Worm (Caenorhabditis elegans) whole organism, L2 larva: ENCODE data around the gene fbxb-65.

Experiments
- C34F6.9 ChIP-seq: fragments of 150-350 bp; optimal IDR thresholded peaks from 2 replicates; lab custom pipeline; 2014; ENCODE audit warnings: missing biosample characterization, missing genetic modification characterization
- F13H6.1 ChIP-seq: sonication (generic microtip); optimal IDR thresholded peaks from 2 replicates; lab custom pipeline; 2016; ENCODE audit warnings: missing genetic modification characterization, missing compliant biosample characterization
- R02D3.7 ChIP-seq: fragments of 150-350 bp; optimal IDR thresholded peaks from 2 replicates; lab custom pipeline; 2014; ENCODE audit warnings: missing biosample characterization, missing genetic modification characterization
- Y55F3AM.14 ChIP-seq: fragments of 200-800 bp; sonication (Bioruptor generic); optimal IDR thresholded peaks from 2 replicates; lab custom pipeline; 2018; ENCODE audit warnings: mild to moderate bottlenecking, missing genetic modification characterization, missing compliant biosample characterization
- ZK546.5 ChIP-seq: sonication (generic microtip); optimal IDR thresholded peaks from 2 replicates; lab custom pipeline; 2017; ENCODE audit warnings: missing biosample characterization, missing genetic modification characterization
- alr-1 ChIP-seq: fragments of 150-350 bp; optimal IDR thresholded peaks from 2 replicates; lab custom pipeline; 2014; ENCODE audit warnings: missing biosample characterization, missing genetic modification characterization
- aly-2 ChIP-seq: fragments of 150-350 bp; optimal IDR thresholded peaks from 2 replicates; lab custom pipeline; 2014; ENCODE audit warnings: missing biosample characterization, missing genetic modification characterization
- ama-1 ChIP-seq: fragments of 150-350 bp; optimal IDR thresholded peaks from 2 replicates; lab custom pipeline; 2018; ENCODE audit warnings: inconsistent platforms
- blmp-1 ChIP-seq: sonication (generic microtip); optimal IDR thresholded peaks from 2 replicates; lab custom pipeline; 2017; ENCODE audit warnings: missing genetic modification characterization, mild to moderate bottlenecking, missing compliant biosample characterization, antibody characterized with exemption, moderate library complexity; ENCODE audit not compliant: insufficient read depth
- ceh-82 ChIP-seq: fragments of 150-350 bp; optimal IDR thresholded peaks from 2 replicates; lab custom pipeline; 2014; ENCODE audit warnings: missing biosample characterization, missing genetic modification characterization
- crh-2 ChIP-seq: sonication (generic microtip); optimal IDR thresholded peaks from 2 replicates; lab custom pipeline; 2017; ENCODE audit warnings: missing biosample characterization, missing genetic modification characterization
- dmd-4 ChIP-seq: sonication (generic microtip); optimal IDR thresholded peaks from 2 replicates; lab custom pipeline; 2017; ENCODE audit warnings: missing biosample characterization, missing genetic modification characterization
- elt-1 ChIP-seq: fragments of 150-350 bp; optimal IDR thresholded peaks from 2 replicates; lab custom pipeline; 2014; ENCODE audit warnings: missing biosample characterization, missing genetic modification characterization
- elt-3 ChIP-seq: sonication (generic microtip); optimal IDR thresholded peaks from 2 replicates; lab custom pipeline; 2017; ENCODE audit warnings: missing biosample characterization, missing genetic modification characterization
- gmeb-1 ChIP-seq: fragments of 150-350 bp; optimal IDR thresholded peaks from 2 replicates; lab custom pipeline; 2014; ENCODE audit warnings: missing biosample characterization, missing genetic modification characterization
- lin-11 ChIP-seq: fragments of 150-350 bp; sonication (generic microtip); optimal IDR thresholded peaks from 2 replicates; lab custom pipeline; 2014; ENCODE audit warnings: missing biosample characterization, missing genetic modification characterization, inconsistent platforms, mixed read lengths
- lin-13 ChIP-seq: fragments of 150-350 bp; optimal IDR thresholded peaks from 2 replicates; lab custom pipeline; 2014; ENCODE audit warnings: missing biosample characterization, missing genetic modification reagents, missing genetic modification characterization
- lin-39 ChIP-seq: fragments of 150-350 bp; optimal IDR thresholded peaks from 2 replicates; lab custom pipeline; 2014; ENCODE audit warnings: missing biosample characterization, missing genetic modification reagents, missing genetic modification characterization
- mab-5 ChIP-seq: fragments of 150-350 bp; optimal IDR thresholded peaks from 2 replicates; lab custom pipeline; 2014; ENCODE audit warnings: missing biosample characterization, missing genetic modification characterization
- mbf-1 ChIP-seq: sonication (generic microtip); optimal IDR thresholded peaks from 2 replicates; lab custom pipeline; 2017; ENCODE audit warnings: missing biosample characterization, missing genetic modification characterization
- mdl-1 ChIP-seq, 2 experiments: fragments of 150-350 bp in 1 of 2; sonication (generic microtip) in 1 of 2; optimal IDR thresholded peaks; 2 replicates each; lab custom pipeline; 2017; ENCODE audit warnings: missing biosample characterization in 2 of 2, missing genetic modification characterization in 2 of 2
- nhr-10 ChIP-seq: sonication (generic microtip); optimal IDR thresholded peaks from 2 replicates; lab custom pipeline; 2017; ENCODE audit warnings: missing biosample characterization, missing genetic modification characterization
- nhr-12 ChIP-seq: fragments of 150-350 bp; optimal IDR thresholded peaks from 2 replicates; lab custom pipeline; 2014; ENCODE audit warnings: missing biosample characterization, missing genetic modification characterization
- nhr-129 ChIP-seq: fragments of 150-350 bp; optimal IDR thresholded peaks from 2 replicates; lab custom pipeline; 2014; ENCODE audit warnings: missing biosample characterization, missing genetic modification characterization
- nhr-23 ChIP-seq: fragments of 150-350 bp; optimal IDR thresholded peaks from 2 replicates; lab custom pipeline; 2014; ENCODE audit warnings: missing biosample characterization, missing genetic modification reagents, missing genetic modification characterization
- nhr-237 ChIP-seq: fragments of 150-350 bp; optimal IDR thresholded peaks from 2 replicates; lab custom pipeline; 2014; ENCODE audit warnings: missing biosample characterization, missing genetic modification characterization
- nhr-25 ChIP-seq: fragments of 150-350 bp; sonication (generic microtip); optimal IDR thresholded peaks from 3 replicates; lab custom pipeline; 2014; ENCODE audit warnings: missing biosample characterization, missing genetic modification characterization
- nhr-6 ChIP-seq: fragments of 150-350 bp; optimal IDR thresholded peaks from 2 replicates; lab custom pipeline; 2014; ENCODE audit warnings: missing biosample characterization, missing genetic modification characterization
- peb-1 ChIP-seq: fragments of 150-350 bp; optimal IDR thresholded peaks from 2 replicates; lab custom pipeline; 2014; ENCODE audit warnings: missing biosample characterization, missing genetic modification characterization
- sem-4 ChIP-seq: fragments of 150-350 bp; optimal IDR thresholded peaks from 2 replicates; lab custom pipeline; 2014; ENCODE audit warnings: missing biosample characterization, missing genetic modification reagents, missing genetic modification characterization
- sma-3 ChIP-seq: sonication (generic microtip); optimal IDR thresholded peaks from 2 replicates; lab custom pipeline; 2016; ENCODE audit warnings: missing genetic modification reagents, missing genetic modification characterization, missing compliant biosample characterization
- sma-9 ChIP-seq, 2 experiments: fragments of 150-350 bp in 1 of 2; sonication (generic microtip) in 1 of 2; optimal IDR thresholded peaks; 2 replicates each; lab custom pipeline; 2014 to 2016; ENCODE audit warnings: missing genetic modification characterization in 2 of 2, mild to moderate bottlenecking in 1 of 2, missing biosample characterization in 1 of 2, missing compliant biosample characterization in 1 of 2, missing genetic modification reagents in 1 of 2, moderate library complexity in 1 of 2
- snpc-4 ChIP-seq: fragments of 150-350 bp; optimal IDR thresholded peaks from 2 replicates; lab custom pipeline; 2014; ENCODE audit warnings: missing biosample characterization, missing genetic modification characterization
- unc-39 ChIP-seq: fragments of 150-350 bp; optimal IDR thresholded peaks from 2 replicates; lab custom pipeline; 2014; ENCODE audit warnings: missing biosample characterization, missing genetic modification characterization
- unc-55 ChIP-seq: fragments of 150-350 bp; sonication (generic microtip); optimal IDR thresholded peaks from 3 replicates; lab custom pipeline; 2014; ENCODE audit warnings: missing biosample characterization, missing genetic modification reagents, missing genetic modification characterization
- unc-62 ChIP-seq: fragments of 150-350 bp; optimal IDR thresholded peaks from 2 replicates; lab custom pipeline; 2014; ENCODE audit warnings: missing biosample characterization, missing genetic modification reagents, missing genetic modification characterization
- ztf-1 ChIP-seq: fragments of 200-800 bp; sonication (Bioruptor generic); conservative IDR thresholded peaks from 2 replicates; pipeline ENCODE4 v1.3.6; 2022; ENCODE audit warnings: missing genetic modification characterization, missing compliant biosample characterization
- ztf-11 ChIP-seq: sonication (generic microtip); optimal IDR thresholded peaks from 2 replicates; lab custom pipeline; 2017; ENCODE audit warnings: missing biosample characterization, missing genetic modification characterization
- ztf-4 ChIP-seq: fragments of 150-350 bp; optimal IDR thresholded peaks from 2 replicates; lab custom pipeline; 2014; ENCODE audit warnings: missing biosample characterization, missing genetic modification characterization

Gene fbxb-65

DNA sequence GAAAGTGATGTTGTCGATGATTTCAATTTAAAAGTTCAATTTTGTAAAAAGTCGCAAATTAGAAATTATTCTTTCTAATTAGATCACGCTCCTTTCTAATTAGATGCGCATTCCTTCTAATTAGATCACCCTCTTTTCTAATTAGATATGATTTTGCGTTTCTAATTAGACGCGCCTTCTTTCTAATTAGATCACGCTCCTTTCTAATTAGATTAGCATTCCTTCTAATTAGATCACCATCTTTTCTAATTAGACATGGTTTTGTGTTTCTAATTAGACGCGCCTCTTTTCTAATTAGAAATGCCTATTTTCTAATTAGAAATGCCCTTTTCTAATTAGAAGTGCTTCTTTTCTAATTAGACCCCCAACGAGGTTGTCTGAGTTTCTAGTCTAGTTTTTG, 27.4 kb downstream of the fbxb-65 start:
- TF ChIP-seq gmeb-1 (tag; lab: Kevin White, UChicago): no peak
- no peak for TF ChIP-seq lin-13 (GFP tag; lab: Kevin White, UChicago)
- no peak for TF ChIP-seq peb-1 (tag; lab: Kevin White, UChicago)
- no peak for TF ChIP-seq ceh-82 (tag; lab: Kevin White, UChicago)
- no peak for TF ChIP-seq nhr-10 (tag; lab: Kevin White, UChicago)
- TF ChIP-seq snpc-4 (tag; lab: Kevin White, UChicago): no peak
- TF ChIP-seq nhr-6 (tag; lab: Kevin White, UChicago): no peak
- no peak for TF ChIP-seq nhr-23 (tag; lab: Kevin White, UChicago)
- TF ChIP-seq alr-1 (tag; lab: Kevin White, UChicago): no peak
- TF ChIP-seq ztf-1 (GFP tag; lab: Robert Waterston, UW): no peak
- TF ChIP-seq ama-1 (lab: Kevin White, UChicago): no peak
- TF ChIP-seq nhr-129: no peak
- no peak for TF ChIP-seq mdl-1 (tag; optimal IDR thresholded peaks at IDR 0.05; lab: Kevin White, UChicago)
- no peak for TF ChIP-seq unc-55 (GFP tag; lab: Kevin White, UChicago)
- TF ChIP-seq sma-9 (GFP tag; optimal IDR thresholded peaks at IDR 0.05; lab: Kevin White, UChicago): no peak
- no peak for TF ChIP-seq sma-9 (tag; optimal IDR thresholded peaks at IDR 0.05; lab: Kevin White, UChicago)
- TF ChIP-seq unc-62 (GFP tag; lab: Kevin White, UChicago): no peak
- TF ChIP-seq crh-2 (tag; lab: Kevin White, UChicago): no peak
- no peak for TF ChIP-seq F13H6.1 (tag; lab: Kevin White, UChicago)

DNA sequence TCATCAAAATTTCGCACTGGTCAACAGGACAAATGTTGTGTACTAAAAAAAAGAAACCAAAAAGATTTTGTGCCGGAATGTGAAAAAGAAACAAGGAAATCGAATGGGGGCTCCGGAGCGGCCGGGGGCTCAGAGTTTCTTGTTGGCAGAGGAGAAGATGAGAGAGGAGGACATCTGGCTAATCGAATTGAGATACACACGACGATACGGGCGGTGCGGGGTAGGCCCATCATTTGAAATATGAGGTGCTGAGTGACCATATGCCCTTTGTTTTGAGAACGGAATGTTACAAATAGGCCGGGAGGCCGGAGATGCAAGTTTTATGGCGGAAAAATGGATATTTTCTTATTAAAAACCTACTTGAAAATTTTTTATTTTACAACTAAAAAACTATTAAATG, 28.7 kb downstream of the fbxb-65 start:
- TF ChIP-seq mbf-1 (tag; lab: Kevin White, UChicago) (no peak), ceh-82 (tag; lab: Kevin White, UChicago) (no peak), mab-5 (tag; lab: Kevin White, UChicago) (no peak), aly-2 (no peak), C34F6.9 (tag; lab: Kevin White, UChicago) (no peak), sma-3 (GFP tag; lab: Kevin White, UChicago) (no peak), ztf-11 (tag; lab: Kevin White, UChicago) (no peak), snpc-4 (tag; lab: Kevin White, UChicago) (no peak), ZK546.5 (no peak), nhr-6 (tag; lab: Kevin White, UChicago) (no peak), lin-13 (GFP tag; lab: Kevin White, UChicago) (no peak), lin-39 (tag; lab: Kevin White, UChicago) (no peak), blmp-1 (tag; lab: Kevin White, UChicago) (no peak), nhr-12 (tag; lab: Kevin White, UChicago) (no peak), unc-62 (GFP tag; lab: Kevin White, UChicago) (no peak), gmeb-1 (tag; lab: Kevin White, UChicago) (no peak), elt-1 (tag; lab: Kevin White, UChicago) (no peak), peb-1 (tag; lab: Kevin White, UChicago) (no peak)

DNA sequence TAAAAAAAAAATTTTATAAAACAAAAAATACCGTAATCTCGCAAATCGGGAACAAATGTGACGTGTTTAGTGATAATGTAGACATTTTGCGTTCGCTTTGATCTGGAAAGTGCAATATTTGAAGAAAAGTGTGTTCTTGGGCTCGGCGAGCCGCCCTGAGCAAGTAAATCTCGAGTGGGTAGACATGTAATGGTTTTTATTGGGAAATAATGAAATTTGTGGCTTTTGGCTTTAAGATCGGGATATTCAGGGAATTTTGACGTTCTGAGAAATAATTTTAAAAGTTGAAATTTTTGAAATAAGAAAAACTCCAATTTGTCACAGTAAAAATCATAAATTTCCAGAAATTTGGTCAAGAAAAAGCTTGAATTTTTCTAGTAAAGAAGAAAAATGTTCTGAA, 33.2 kb downstream of the fbxb-65 start, which contains the start of gene C14B4.2:
Gene C14B4.2, minus strand, starts transcription at position 101 of the 400 bp plus-strand sequence.
- TF ChIP-seq gmeb-1 (tag; lab: Kevin White, UChicago) (no peak), nhr-129 (no peak), nhr-25 (tag; lab: Kevin White, UChicago) (no peak), unc-39 (tag; lab: Kevin White, UChicago) (no peak), aly-2 (no peak), nhr-237 (tag; lab: Kevin White, UChicago) (no peak), snpc-4 (tag; lab: Kevin White, UChicago) (no peak), F13H6.1 (tag; lab: Kevin White, UChicago) (no peak), sma-3 (GFP tag; lab: Kevin White, UChicago) (no peak), elt-3 (tag; lab: Kevin White, UChicago) (no peak), dmd-4 (no peak), unc-62 (GFP tag; lab: Kevin White, UChicago) (no peak), crh-2 (tag; lab: Kevin White, UChicago) (no peak), alr-1 (tag; lab: Kevin White, UChicago) (no peak)

DNA sequence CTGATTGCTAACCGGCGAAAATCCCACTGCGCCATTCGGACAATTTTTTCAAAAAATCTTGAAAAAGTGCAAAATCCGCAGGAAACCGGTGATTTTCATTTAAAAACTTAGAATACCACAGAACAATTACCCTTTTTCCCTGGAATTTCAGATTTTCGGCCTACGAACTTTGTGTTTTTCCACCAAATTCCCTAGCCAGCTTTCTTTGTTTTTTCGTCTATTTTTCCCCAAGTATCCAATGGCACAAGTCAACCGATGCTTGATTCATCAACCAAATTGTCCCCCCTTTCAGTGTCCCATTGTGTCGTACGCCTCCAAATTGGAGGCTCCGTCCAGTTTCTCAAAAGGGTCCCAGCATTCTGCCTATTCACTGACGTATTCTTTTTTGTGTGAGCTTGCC, 40.8 kb downstream of the fbxb-65 start, which contains the start of gene Y43F8A.1:
Gene Y43F8A.1, plus strand, starts transcription at position 301 of the 400 bp plus-strand sequence.
- TF ChIP-seq sma-9 (GFP tag; optimal IDR thresholded peaks at IDR 0.05; lab: Kevin White, UChicago): no peak
- no peak for TF ChIP-seq sma-9 (tag; optimal IDR thresholded peaks at IDR 0.05; lab: Kevin White, UChicago)
- no peak for TF ChIP-seq mdl-1 (tag; optimal IDR thresholded peaks at IDR 0.05; lab: Kevin White, UChicago)
- no peak for TF ChIP-seq nhr-23 (tag; lab: Kevin White, UChicago)
- no peak for TF ChIP-seq crh-2 (tag; lab: Kevin White, UChicago)
- TF ChIP-seq R02D3.7 (tag; lab: Kevin White, UChicago): no peak
- no peak for TF ChIP-seq sem-4 (tag; lab: Kevin White, UChicago)
- TF ChIP-seq alr-1 (tag; lab: Kevin White, UChicago): no peak
- TF ChIP-seq lin-11: no peak
- TF ChIP-seq unc-62 (GFP tag; lab: Kevin White, UChicago): no peak
- TF ChIP-seq ZK546.5: no peak
- no peak for TF ChIP-seq Y55F3AM.14 (GFP tag; lab: Kevin White, UChicago)
- no peak for TF ChIP-seq gmeb-1 (tag; lab: Kevin White, UChicago)
- TF ChIP-seq ztf-4: no peak
- TF ChIP-seq lin-13 (GFP tag; lab: Kevin White, UChicago): no peak
